Worm (Caenorhabditis elegans) whole organism, mixed stage, embryonic: ENCODE data around the gene D1086.17.

Experiments
- M03D4.4 ChIP-seq: sonication (generic microtip); optimal IDR thresholded peaks from 2 replicates; lab custom pipeline; 2017; ENCODE audit warnings: mild to moderate bottlenecking, missing genetic modification characterization, missing compliant biosample characterization
- bed-3 ChIP-seq: fragments of 200-800 bp; sonication (Bioruptor generic); optimal IDR thresholded peaks from 3 replicates; lab custom pipeline; 2018; ENCODE audit warnings: mild to moderate bottlenecking, missing genetic modification characterization, moderate library complexity, missing compliant biosample characterization
- blmp-1 ChIP-seq: fragments of 150-350 bp; optimal IDR thresholded peaks from 2 replicates; lab custom pipeline; 2014; ENCODE audit warnings: missing biosample characterization, missing genetic modification characterization
- ceh-39 ChIP-seq: fragments of 150-350 bp; optimal IDR thresholded peaks from 2 replicates; lab custom pipeline; 2014; ENCODE audit warnings: missing biosample characterization, missing genetic modification characterization
- ceh-43 ChIP-seq: fragments of 200-800 bp; sonication (Bioruptor generic); optimal IDR thresholded peaks from 2 replicates; lab custom pipeline; 2018; ENCODE audit warnings: mild to moderate bottlenecking, missing genetic modification characterization, moderate library complexity, missing compliant biosample characterization
- ceh-83 ChIP-seq: fragments of 200-800 bp; sonication (Bioruptor generic); optimal IDR thresholded peaks from 2 replicates; lab custom pipeline; 2018; ENCODE audit warnings: mild to moderate bottlenecking, missing genetic modification characterization, missing compliant biosample characterization
- ces-1 ChIP-seq: fragments of 150-350 bp; optimal IDR thresholded peaks from 2 replicates; lab custom pipeline; 2014; ENCODE audit warnings: missing biosample characterization, missing genetic modification reagents, missing genetic modification characterization
- cnd-1 ChIP-seq: fragments of 200-800 bp; sonication (Bioruptor generic); optimal IDR thresholded peaks from 2 replicates; lab custom pipeline; 2018; ENCODE audit warnings: mild to moderate bottlenecking, missing genetic modification characterization, missing compliant biosample characterization
- drap-1 ChIP-seq: fragments of 200-800 bp; sonication (Bioruptor generic); optimal IDR thresholded peaks from 3 replicates; lab custom pipeline; 2018; ENCODE audit warnings: mild to moderate bottlenecking, missing genetic modification characterization, missing compliant biosample characterization
- elt-1 ChIP-seq: sonication (generic microtip); optimal IDR thresholded peaks from 2 replicates; lab custom pipeline; 2017; ENCODE audit warnings: missing genetic modification characterization, mild to moderate bottlenecking, missing compliant biosample characterization, antibody characterized with exemption, moderate library complexity, borderline replicate concordance; ENCODE audit not compliant: insufficient read depth
- elt-3 ChIP-seq: fragments of 150-350 bp; optimal IDR thresholded peaks from 2 replicates; lab custom pipeline; 2014; ENCODE audit warnings: missing biosample characterization, missing genetic modification characterization
- flh-1 ChIP-seq: fragments of 200-800 bp; sonication (Bioruptor generic); optimal IDR thresholded peaks from 2 replicates; lab custom pipeline; 2018; ENCODE audit warnings: mild to moderate bottlenecking, missing genetic modification characterization, moderate library complexity, missing compliant biosample characterization
- ham-2 ChIP-seq: fragments of 200-800 bp; sonication (Bioruptor generic); optimal IDR thresholded peaks from 2 replicates; lab custom pipeline; 2018; ENCODE audit warnings: mild to moderate bottlenecking, missing genetic modification characterization, missing compliant biosample characterization
- hlh-1 ChIP-seq: fragments of 150-350 bp; optimal IDR thresholded peaks from 2 replicates; lab custom pipeline; 2014; ENCODE audit warnings: missing biosample characterization, missing genetic modification reagents, missing genetic modification characterization
- lin-13 ChIP-seq: fragments of 150-350 bp; optimal IDR thresholded peaks from 2 replicates; lab custom pipeline; 2014; ENCODE audit warnings: missing biosample characterization, missing genetic modification characterization
- lin-32 ChIP-seq: fragments of 200-800 bp; sonication (Bioruptor generic); optimal IDR thresholded peaks from 2 replicates; lab custom pipeline; 2018; ENCODE audit warnings: mild to moderate bottlenecking, missing genetic modification characterization, missing compliant biosample characterization
- lsy-2 ChIP-seq: fragments of 150-350 bp; optimal IDR thresholded peaks from 2 replicates; lab custom pipeline; 2014; ENCODE audit warnings: missing biosample characterization, missing genetic modification characterization
- mab-5 ChIP-seq: fragments of 150-350 bp; optimal IDR thresholded peaks from 2 replicates; lab custom pipeline; 2014; ENCODE audit warnings: missing biosample characterization, missing genetic modification characterization
- mep-1 ChIP-seq: fragments of 150-350 bp; optimal IDR thresholded peaks from 2 replicates; lab custom pipeline; 2017; ENCODE audit warnings: missing biosample characterization, missing genetic modification reagents, missing genetic modification characterization, inconsistent platforms
- nhr-12 ChIP-seq: fragments of 150-350 bp; optimal IDR thresholded peaks from 2 replicates; lab custom pipeline; 2014; ENCODE audit warnings: missing biosample characterization, missing genetic modification characterization
- nhr-2 ChIP-seq: fragments of 150-350 bp; optimal IDR thresholded peaks from 2 replicates; lab custom pipeline; 2014; ENCODE audit warnings: missing biosample characterization, missing genetic modification characterization
- nhr-237 ChIP-seq: fragments of 150-350 bp; optimal IDR thresholded peaks from 2 replicates; lab custom pipeline; 2014; ENCODE audit warnings: missing biosample characterization, missing genetic modification characterization
- nhr-28 ChIP-seq: fragments of 150-350 bp; optimal IDR thresholded peaks from 2 replicates; lab custom pipeline; 2014; ENCODE audit warnings: missing biosample characterization, missing genetic modification characterization
- nhr-76 ChIP-seq: sonication (generic microtip); optimal IDR thresholded peaks from 2 replicates; lab custom pipeline; 2017; ENCODE audit warnings: missing biosample characterization, missing genetic modification characterization
- pha-4 ChIP-seq: fragments of 150-350 bp; optimal IDR thresholded peaks from 2 replicates; lab custom pipeline; 2018; ENCODE audit warnings: missing biosample characterization, missing genetic modification reagents, missing genetic modification characterization
- sem-2 ChIP-seq: fragments of 200-800 bp; sonication (Bioruptor generic); optimal IDR thresholded peaks from 2 replicates; lab custom pipeline; 2018; ENCODE audit warnings: mild to moderate bottlenecking, missing genetic modification characterization, missing compliant biosample characterization
- snpc-4 ChIP-seq: fragments of 150-350 bp; optimal IDR thresholded peaks from 2 replicates; lab custom pipeline; 2014; ENCODE audit warnings: missing biosample characterization, missing genetic modification characterization
- sptf-1 ChIP-seq: sonication (generic microtip); optimal IDR thresholded peaks from 2 replicates; lab custom pipeline; 2017; ENCODE audit warnings: mild to moderate bottlenecking, missing genetic modification characterization, moderate library complexity, missing compliant biosample characterization
- tbx-8 ChIP-seq: fragments of 200-800 bp; sonication (Bioruptor generic); optimal IDR thresholded peaks from 2 replicates; lab custom pipeline; 2018; ENCODE audit warnings: mild to moderate bottlenecking, missing genetic modification characterization, moderate library complexity, missing compliant biosample characterization
- unc-120 ChIP-seq: sonication (generic microtip); optimal IDR thresholded peaks from 2 replicates; lab custom pipeline; 2017; ENCODE audit warnings: missing genetic modification characterization, missing compliant biosample characterization; ENCODE audit not compliant: poor library complexity, severe bottlenecking
- unc-39 ChIP-seq: fragments of 150-350 bp; optimal IDR thresholded peaks from 2 replicates; lab custom pipeline; 2014; ENCODE audit warnings: missing biosample characterization, missing genetic modification characterization
- unc-62 ChIP-seq: fragments of 150-350 bp; optimal IDR thresholded peaks from 2 replicates; lab custom pipeline; 2014; ENCODE audit warnings: missing biosample characterization, missing genetic modification reagents, missing genetic modification characterization
- zip-8 ChIP-seq: fragments of 150-350 bp; optimal IDR thresholded peaks from 2 replicates; lab custom pipeline; 2014; ENCODE audit warnings: missing biosample characterization, missing genetic modification characterization
- ztf-11 ChIP-seq: fragments of 150-350 bp; optimal IDR thresholded peaks from 2 replicates; lab custom pipeline; 2014; ENCODE audit warnings: missing biosample characterization, missing genetic modification characterization

D1086.17 gene

ce11 chrV:14067816-14068296, at the start of gene D1086.17:
TSS of gene D1086.17 (plus strand) at chrV:14067866.
- TF ChIP-seq nhr-2 (tag; lab: Kevin White, UChicago) (no peak), elt-1 (tag; lab: Kevin White, UChicago) (no peak), lsy-2 (tag; lab: Kevin White, UChicago) (no peak), ceh-43 (GFP tag; lab: Kevin White, UChicago) (no peak), ham-2 (GFP tag; lab: Kevin White, UChicago) (no peak), flh-1 (GFP tag; lab: Kevin White, UChicago) (no peak), mab-5 (tag; lab: Kevin White, UChicago) (no peak), snpc-4 (no peak), lin-32 (no peak), pha-4 (tag; lab: Kevin White, UChicago) (no peak), nhr-76 (tag; lab: Kevin White, UChicago) (no peak), sptf-1 (tag; lab: Kevin White, UChicago) (no peak), unc-62 (GFP tag; lab: Kevin White, UChicago) (no peak), nhr-28 (tag; lab: Kevin White, UChicago) (no peak), elt-3 (tag; lab: Kevin White, UChicago) (no peak), unc-120 (tag; lab: Kevin White, UChicago) (no peak)
- TF ChIP-seq, all 35 proteins: peak for 0

- no peak for TF ChIP-seq nhr-28 (tag; lab: Kevin White, UChicago)
- TF ChIP-seq ztf-11 (tag; lab: Kevin White, UChicago) = no peak
- TF ChIP-seq ces-1 (GFP tag; lab: Kevin White, UChicago) = no peak
- no peak for TF ChIP-seq ham-2 (GFP tag; lab: Kevin White, UChicago)
- no peak for TF ChIP-seq unc-39 (tag; lab: Kevin White, UChicago)
- no peak for TF ChIP-seq sptf-1 (tag; lab: Kevin White, UChicago)
- TF ChIP-seq hlh-1 (tag; lab: Kevin White, UChicago) = no peak
- no peak for TF ChIP-seq flh-1 (GFP tag; lab: Kevin White, UChicago)
- no peak for TF ChIP-seq nhr-76 (tag; lab: Kevin White, UChicago)
- no peak for TF ChIP-seq nhr-12 (tag; lab: Kevin White, UChicago)
- no peak for TF ChIP-seq lsy-2 (tag; lab: Kevin White, UChicago)
- TF ChIP-seq, all 35 proteins: peak for 0
Measured at ce11 chrV:14018640-14019039, 49.0 kb upstream of the D1086.17 start, which contains the start of the genes mtl-2 and T08G5.1. TSS of gene mtl-2 (minus strand) at chrV:14018673. TSS of gene T08G5.1 (plus strand) at chrV:14018766.

ce11 chrV:14023074-14023473, 44.6 kb upstream of the D1086.17 start, which contains the start of gene T08G5.15:
TSS of gene T08G5.15 (minus strand) at chrV:14023174.
- TF ChIP-seq hlh-1 (tag; lab: Kevin White, UChicago) (no peak), unc-62 (GFP tag; lab: Kevin White, UChicago) (no peak), nhr-2 (tag; lab: Kevin White, UChicago) (no peak), sptf-1 (tag; lab: Kevin White, UChicago) (no peak), lsy-2 (tag; lab: Kevin White, UChicago) (no peak), ztf-11 (tag; lab: Kevin White, UChicago) (no peak), lin-13 (tag; lab: Kevin White, UChicago) (no peak), ceh-83 (GFP tag; lab: Kevin White, UChicago) (no peak), blmp-1 (no peak), bed-3 (GFP tag; lab: Kevin White, UChicago) (no peak), M03D4.4 (tag; lab: Kevin White, UChicago) (no peak), pha-4 (tag; lab: Kevin White, UChicago) (no peak), mep-1 (no peak), sem-2 (GFP tag; lab: Kevin White, UChicago) (no peak), snpc-4 (no peak), lin-32 (no peak)
- TF ChIP-seq, all 35 proteins: peak for 0

ce11 chrV:14026194-14026593, 41.5 kb upstream of the D1086.17 start, which contains the start of gene T08G5.2:
TSS of gene T08G5.2 (minus strand) at chrV:14026294.
- TF ChIP-seq ceh-39 (tag; lab: Kevin White, UChicago) = no peak
- no peak for TF ChIP-seq sem-2 (GFP tag; lab: Kevin White, UChicago)
- TF ChIP-seq lsy-2 (tag; lab: Kevin White, UChicago) = no peak
- TF ChIP-seq nhr-237 = no peak
- no peak for TF ChIP-seq nhr-12 (tag; lab: Kevin White, UChicago)
- TF ChIP-seq tbx-8 (GFP tag; lab: Kevin White, UChicago) = no peak
- TF ChIP-seq lin-13 (tag; lab: Kevin White, UChicago) = no peak
- no peak for TF ChIP-seq ces-1 (GFP tag; lab: Kevin White, UChicago)
- TF ChIP-seq cnd-1 (tag; lab: Kevin White, UChicago) = no peak
- TF ChIP-seq unc-39 (tag; lab: Kevin White, UChicago) = no peak
- TF ChIP-seq zip-8 (tag; lab: Kevin White, UChicago) = no peak
- no peak for TF ChIP-seq drap-1 (GFP tag; lab: Kevin White, UChicago)
- no peak for TF ChIP-seq elt-1 (tag; lab: Kevin White, UChicago)
- no peak for TF ChIP-seq ceh-83 (GFP tag; lab: Kevin White, UChicago)
- no peak for TF ChIP-seq nhr-28 (tag; lab: Kevin White, UChicago)
- no peak for TF ChIP-seq bed-3 (GFP tag; lab: Kevin White, UChicago)
- TF ChIP-seq sptf-1 (tag; lab: Kevin White, UChicago) = no peak
- TF ChIP-seq mab-5 (tag; lab: Kevin White, UChicago) = no peak
